Worm (Caenorhabditis elegans): ENCODE data around the gene srj-13.

The srj-13 gene

ce11 chrV:7428880-7429279, 26.4 kb downstream of the srj-13 start, which contains the start of gene srw-69:
Gene srw-69, minus strand, starts transcription at chrV:7428980.
- TF ChIP-seq tbp1 (GFP tag; optimal IDR thresholded peaks at IDR 0.05): no peak
- TF ChIP-seq let-607 (tag; optimal IDR thresholded peaks at IDR 0.05): no peak
- TF ChIP-seq egl-44 (GFP tag; IDR thresholded peaks at IDR 0.05): no peak
- TF ChIP-seq hlh-26 (GFP tag; conservative IDR thresholded peaks at IDR 0.05): no peak
- no peak for TF ChIP-seq bed-1 (GFP tag; IDR thresholded peaks at IDR 0.05)
- TF ChIP-seq F55B11.4 (tag; optimal IDR thresholded peaks at IDR 0.05; ENCODE audit: borderline replicate concordance, insufficient read depth): no peak
- no peak for TF ChIP-seq ztf-6 (GFP tag; IDR thresholded peaks at IDR 0.05)
- no peak for TF ChIP-seq ceh-100 (GFP tag; IDR thresholded peaks at IDR 0.05)

ce11 chrV:7431016-7431415, 28.6 kb downstream of the srj-13 start, which contains the start of gene srw-71:
Gene srw-71, minus strand, starts transcription at chrV:7431116.
- no peak for TF ChIP-seq ceh-58 (GFP tag; IDR thresholded peaks at IDR 0.05)

- TF ChIP-seq repo-1 (tag; optimal IDR thresholded peaks at IDR 0.05) (peak; percentile 78), dox-1 (GFP tag; IDR thresholded peaks at IDR 0.05) (peak; percentile 65), ceh-91 (GFP tag; IDR thresholded peaks at IDR 0.05) (no peak), ets-4 (GFP tag; optimal IDR thresholded peaks at IDR 0.05) (peak; percentile 63), madf-10 (tag; optimal IDR thresholded peaks at IDR 0.05) (peak; percentile 82), C06A6.2 (GFP tag; conservative IDR thresholded peaks at IDR 0.05) (peak; percentile 59), Y53F4B.3 (GFP tag; IDR thresholded peaks at IDR 0.05) (no peak), fkh-3 (tag; optimal IDR thresholded peaks at IDR 0.05) (peak; percentile 1), nhr-27 (tag; optimal IDR thresholded peaks at IDR 0.05) (peak; percentile 33), hlh-26 (GFP tag; conservative IDR thresholded peaks at IDR 0.05) (no peak), C17E4.6 (GFP tag; IDR thresholded peaks at IDR 0.05) (no peak), F37B4.10 (GFP tag; IDR thresholded peaks at IDR 0.05) (no peak), T07F8.4 (tag; optimal IDR thresholded peaks at IDR 0.05) (no peak), Y95B8A.8 (GFP tag; IDR thresholded peaks at IDR 0.05) (peak; percentile 63; the same call in 1 of the 2 replicates), B0019.2 (GFP tag; conservative IDR thresholded peaks at IDR 0.05) (no peak), B0035.1 (tag; optimal IDR thresholded peaks at IDR 0.05) (peak; percentile 21), madf-3 (GFP tag; IDR thresholded peaks at IDR 0.05) (0 out of 2 replicates have a peak, but pooled peaks have one; percentile 2), rcor-1 (GFP tag; IDR thresholded peaks at IDR 0.05) (no peak), dpff-1 (tag; optimal IDR thresholded peaks at IDR 0.05) (no peak), nhr-90 (tag; optimal IDR thresholded peaks at IDR 0.05) (peak; percentile 66), Y67H2A.10 (GFP tag; conservative IDR thresholded peaks at IDR 0.05) (no peak), attf-6 (GFP tag; IDR thresholded peaks at IDR 0.05) (no peak), snpc-1.1 (tag; optimal IDR thresholded peaks at IDR 0.05; ENCODE audit: insufficient read depth) (no peak), nfya-2 (GFP tag; IDR thresholded peaks at IDR 0.05) (0 out of 2 replicates have a peak, but pooled peaks have one; percentile 38), bed-2 (GFP tag; IDR thresholded peaks at IDR 0.05) (no peak), snpc-1.3 (tag; optimal IDR thresholded peaks at IDR 0.05; ENCODE audit: insufficient read depth) (no peak), rec-8 (tag; optimal IDR thresholded peaks at IDR 0.05) (no peak), egl-44 (GFP tag; IDR thresholded peaks at IDR 0.05) (peak; percentile 44; the same call in 1 of the 2 replicates), zfh-2 (GFP tag; conservative IDR thresholded peaks at IDR 0.05) (no peak), mcd-1 (GFP tag; IDR thresholded peaks at IDR 0.05) (no peak), lin-54 (GFP tag; optimal IDR thresholded peaks at IDR 0.05) (no peak), nhr-80 (tag; optimal IDR thresholded peaks at IDR 0.05) (peak; percentile 58), ztf-3 (GFP tag; optimal IDR thresholded peaks at IDR 0.05) (peak; percentile 22), ceh-79 (tag; optimal IDR thresholded peaks at IDR 0.05) (peak; percentile 21), ztf-26 (tag; optimal IDR thresholded peaks at IDR 0.05) (peak; percentile 40), F55B11.4 (tag; optimal IDR thresholded peaks at IDR 0.05; ENCODE audit: borderline replicate concordance, insufficient read depth) (no peak), unc-130 (GFP tag; optimal IDR thresholded peaks at IDR 0.05) (no peak)
These were observed 30.1 kb downstream of the srj-13 start for ce11 chrV:7432441-7433146.
